Worm (Caenorhabditis elegans): Measurements from ENCODE around the gene fpn-1.2.

fpn-1.2 gene

ce11 chrV:1435106-1435505 is 29.4 kb downstream of the fpn-1.2 start:
- no peak for TF ChIP-seq F49E8.2 (tag; optimal IDR thresholded peaks at IDR 0.05; ENCODE audit: insufficient read depth)
- no peak for TF ChIP-seq F22D6.2 (tag; optimal IDR thresholded peaks at IDR 0.05)
- TF ChIP-seq F52B5.7 (tag; optimal IDR thresholded peaks at IDR 0.05) = no peak
- TF ChIP-seq T26A5.8 (tag; optimal IDR thresholded peaks at IDR 0.05) = no peak
- no peak for TF ChIP-seq ccch-3 (GFP tag; optimal IDR thresholded peaks at IDR 0.05)
- TF ChIP-seq somi-1 (GFP tag; optimal IDR thresholded peaks at IDR 0.05) = no peak
- no peak for TF ChIP-seq Y79H2A.3 (GFP tag; conservative IDR thresholded peaks at IDR 0.05)
- no peak for TF ChIP-seq dpff-1 (tag; optimal IDR thresholded peaks at IDR 0.05)
- no peak for TF ChIP-seq rcor-1 (GFP tag; IDR thresholded peaks at IDR 0.05)
- no peak for TF ChIP-seq zfh-2 (GFP tag; conservative IDR thresholded peaks at IDR 0.05)
- no peak for TF ChIP-seq dpl-1 (GFP tag; optimal IDR thresholded peaks at IDR 0.05)
- TF ChIP-seq hrde-1 (tag; optimal IDR thresholded peaks at IDR 0.05; ENCODE audit: borderline replicate concordance) = no peak
- no peak for TF ChIP-seq rpc-1 (optimal IDR thresholded peaks at IDR 0.05)
- no peak for TF ChIP-seq rpc-1 (tag; optimal IDR thresholded peaks at IDR 0.05)
- TF ChIP-seq lin-26 (GFP tag; IDR thresholded peaks at IDR 0.05) = no peak
- TF ChIP-seq egrh-3 (GFP tag; IDR thresholded peaks at IDR 0.05) = no peak
- no peak for TF ChIP-seq cebp-1 (GFP tag; IDR thresholded peaks at IDR 0.05)
- no peak for TF ChIP-seq cebp-1 (tag; optimal IDR thresholded peaks at IDR 0.05)

ce11 chrV:1434398-1434797 is 30.1 kb downstream of the fpn-1.2 start:
- TF ChIP-seq madf-10 (tag; optimal IDR thresholded peaks at IDR 0.05) = no peak
- TF ChIP-seq F57A8.1 (GFP tag; optimal IDR thresholded peaks at IDR 0.05) = no peak
- no peak for TF ChIP-seq B0019.2 (GFP tag; conservative IDR thresholded peaks at IDR 0.05)
- no peak for TF ChIP-seq ztf-28 (GFP tag; IDR thresholded peaks at IDR 0.05)
- no peak for TF ChIP-seq F49E8.2 (tag; optimal IDR thresholded peaks at IDR 0.05; ENCODE audit: insufficient read depth)
- no peak for TF ChIP-seq cebp-1 (GFP tag; IDR thresholded peaks at IDR 0.05)
- no peak for TF ChIP-seq cebp-1 (tag; optimal IDR thresholded peaks at IDR 0.05)
- TF ChIP-seq mel-28 (tag; optimal IDR thresholded peaks at IDR 0.05; ENCODE audit: borderline replicate concordance) = no peak
- TF ChIP-seq ztf-26 (tag; optimal IDR thresholded peaks at IDR 0.05) = no peak
- TF ChIP-seq atf-7 (tag; optimal IDR thresholded peaks at IDR 0.05) = no peak
- TF ChIP-seq snpc-3.4 (tag; optimal IDR thresholded peaks at IDR 0.05) = no peak
- no peak for TF ChIP-seq F52B5.7 (tag; optimal IDR thresholded peaks at IDR 0.05)
- no peak for TF ChIP-seq hsf-1 (GFP tag; IDR thresholded peaks at IDR 0.05)
- no peak for TF ChIP-seq lsy-27 (tag; optimal IDR thresholded peaks at IDR 0.05; ENCODE audit: borderline replicate concordance, insufficient read depth)
- TF ChIP-seq let-526 (GFP tag; IDR thresholded peaks at IDR 0.05) = no peak
- no peak for TF ChIP-seq lag-1 (GFP tag; IDR thresholded peaks at IDR 0.05)
- TF ChIP-seq F55B11.4 (tag; optimal IDR thresholded peaks at IDR 0.05; ENCODE audit: borderline replicate concordance, insufficient read depth) = no peak
- no peak for TF ChIP-seq attf-6 (GFP tag; IDR thresholded peaks at IDR 0.05)
- TF ChIP-seq dpl-1 (GFP tag; optimal IDR thresholded peaks at IDR 0.05) = no peak

- TF ChIP-seq tbp1 (GFP tag; optimal IDR thresholded peaks at IDR 0.05) = no peak
- TF ChIP-seq bed-1 (GFP tag; IDR thresholded peaks at IDR 0.05) = no peak
- TF ChIP-seq let-526 (GFP tag; IDR thresholded peaks at IDR 0.05) = no peak
- TF ChIP-seq athp-1 (tag; optimal IDR thresholded peaks at IDR 0.05) = no peak
- no peak for TF ChIP-seq C17E4.6 (GFP tag; IDR thresholded peaks at IDR 0.05)
- TF ChIP-seq F57C9.4 (tag; optimal IDR thresholded peaks at IDR 0.05) = no peak
- no peak for TF ChIP-seq pha-4 (tag; optimal IDR thresholded peaks at IDR 0.05)
- no peak for TF ChIP-seq atf-7 (tag; optimal IDR thresholded peaks at IDR 0.05)
- TF ChIP-seq lsy-27 (tag; optimal IDR thresholded peaks at IDR 0.05; ENCODE audit: borderline replicate concordance, insufficient read depth) = no peak
- no peak for TF ChIP-seq dpff-1 (tag; optimal IDR thresholded peaks at IDR 0.05)
Measured at ce11 chrV:1433419-1433765, 31.1 kb downstream of the fpn-1.2 start.
